Fruit fly (Drosophila melanogaster): ENCODE measurements around the gene inaF-A.
A peak's percentile ranks its signal among the peaks of the same experiment; 100 is the strongest.

The inaF-A gene

dm6 chrX:11681558-11682551 lies 51.8 kb downstream of the inaF-A start (continued):
- no peak for TF ChIP-seq CG2202 (tag; optimal IDR thresholded peaks at IDR 0.05)
- TF ChIP-seq CG12155 (GFP tag; optimal IDR thresholded peaks at IDR 0.05), result peak; percentile 61
- TF ChIP-seq CG1792 (GFP tag; optimal IDR thresholded peaks at IDR 0.05), result peak; percentile 38
- TF ChIP-seq CG6689 (GFP tag; IDR thresholded peaks at IDR 0.05), result peak; percentile 50
- peak; percentile 65 for TF ChIP-seq Meics (GFP tag; optimal IDR thresholded peaks at IDR 0.05)
- TF ChIP-seq oc (tag; optimal IDR thresholded peaks at IDR 0.05), result no peak
- no peak for TF ChIP-seq NC2β (GFP tag; optimal IDR thresholded peaks at IDR 0.05)
- no peak for TF ChIP-seq gcm2 (GFP tag; optimal IDR thresholded peaks at IDR 0.05)
- TF ChIP-seq nmo (GFP tag; optimal IDR thresholded peaks at IDR 0.05), result peak; percentile 67
- peak; percentile 75 for TF ChIP-seq CG12391 (tag; optimal IDR thresholded peaks at IDR 0.05)
- TF ChIP-seq CG4820 (GFP tag; optimal IDR thresholded peaks at IDR 0.05), result peak; percentile 47
- peak; percentile 68 for TF ChIP-seq pros (GFP tag; optimal IDR thresholded peaks at IDR 0.05)
- peak; percentile 75 for TF ChIP-seq CG9932 (GFP tag; IDR thresholded peaks at IDR 0.05)
- TF ChIP-seq gsb-n (tag; optimal IDR thresholded peaks at IDR 0.05), result no peak
- TF ChIP-seq slp2 (GFP tag; optimal IDR thresholded peaks at IDR 0.05), result peak; percentile 18
- TF ChIP-seq CG7271 (tag; optimal IDR thresholded peaks at IDR 0.05), result no peak
- peak; percentile 86 for TF ChIP-seq Dp (GFP tag; optimal IDR thresholded peaks at IDR 0.05)
- TF ChIP-seq CG4424 (GFP tag; optimal IDR thresholded peaks at IDR 0.05), result peak; percentile 50
- TF ChIP-seq CG10321 (GFP tag; IDR thresholded peaks at IDR 0.05), result peak; percentile 85
- peak; percentile 76 for TF ChIP-seq CG30403 (GFP tag; optimal IDR thresholded peaks at IDR 0.05)
- TF ChIP-seq CG11723 (GFP tag; optimal IDR thresholded peaks at IDR 0.05), result no peak
- peak; percentile 24 for TF ChIP-seq CG4617 (GFP tag; optimal IDR thresholded peaks at IDR 0.05; ENCODE audit: borderline replicate concordance)
- no peak; the same call in 2 of the 3 replicates for TF ChIP-seq CG14050 (GFP tag; IDR thresholded peaks at IDR 0.05)
- no peak for TF ChIP-seq Rx (GFP tag; IDR thresholded peaks at IDR 0.05)
- peak; percentile 20 for TF ChIP-seq NC2α (GFP tag; optimal IDR thresholded peaks at IDR 0.05)
- no peak for TF ChIP-seq Spps (tag; optimal IDR thresholded peaks at IDR 0.05)
- no peak for TF ChIP-seq jing (GFP tag; optimal IDR thresholded peaks at IDR 0.05)
- peak; percentile 25 for TF ChIP-seq CG16815 (GFP tag; optimal IDR thresholded peaks at IDR 0.05)
- TF ChIP-seq CG6272 (GFP tag; IDR thresholded peaks at IDR 0.05), result no peak
- TF ChIP-seq CG4360 (GFP tag; IDR thresholded peaks at IDR 0.05), result peak; percentile 71; the same call in 1 of the 2 replicates
- no peak for TF ChIP-seq Mrtf (GFP tag; IDR thresholded peaks at IDR 0.05)
- TF ChIP-seq Sry-β (GFP tag; optimal IDR thresholded peaks at IDR 0.05), result peak; percentile 77
- no peak for TF ChIP-seq Hr39 (optimal IDR thresholded peaks at IDR 0.05)
- peak; percentile 41 for TF ChIP-seq CG6854 (GFP tag; optimal IDR thresholded peaks at IDR 0.05)
- no peak for TF ChIP-seq bbx (GFP tag; IDR thresholded peaks at IDR 0.05; ENCODE audit: partially characterized antibody)
- peak; percentile 7 for TF ChIP-seq repo (GFP tag; optimal IDR thresholded peaks at IDR 0.05)
- TF ChIP-seq CG1603 (tag; optimal IDR thresholded peaks at IDR 0.05), result peak; percentile 53
- peak; percentile 18; the same call in 1 of the 2 replicates for TF ChIP-seq CG32532 (GFP tag; IDR thresholded peaks at IDR 0.05)
- TF ChIP-seq en (GFP tag; optimal IDR thresholded peaks at IDR 0.05), result peak; percentile 14
- no peak for TF ChIP-seq Usf (GFP tag; optimal IDR thresholded peaks at IDR 0.05)
- no peak for TF ChIP-seq CG10959 (GFP tag; IDR thresholded peaks at IDR 0.05)
- no peak for TF ChIP-seq CG31224 (GFP tag; IDR thresholded peaks at IDR 0.05)
- TF ChIP-seq CG10147 (GFP tag; optimal IDR thresholded peaks at IDR 0.05), result peak; percentile 65
- peak; percentile 94 for TF ChIP-seq cg (GFP tag; optimal IDR thresholded peaks at IDR 0.05)
- TF ChIP-seq CG3163 (GFP tag; optimal IDR thresholded peaks at IDR 0.05), result peak; percentile 26
- TF ChIP-seq fd96Cb (tag; optimal IDR thresholded peaks at IDR 0.05), result peak; percentile 25
- peak; percentile 6 for TF ChIP-seq scrt (GFP tag; optimal IDR thresholded peaks at IDR 0.05)
- TF ChIP-seq Xbp1 (GFP tag; optimal IDR thresholded peaks at IDR 0.05), result peak; percentile 73

Measured in whole organism, embryonic.